Worm (Caenorhabditis elegans) whole organism, mixed stage, embryonic: ENCODE measurements around the gene pdf-2.

Experiments
- M03D4.4 ChIP-seq: sonication (generic microtip); optimal IDR thresholded peaks from 2 replicates; lab custom pipeline; 2017; ENCODE audit warnings: mild to moderate bottlenecking, missing genetic modification characterization, missing compliant biosample characterization
- ceh-83 ChIP-seq: fragments of 200-800 bp; sonication (Bioruptor generic); optimal IDR thresholded peaks from 2 replicates; lab custom pipeline; 2018; ENCODE audit warnings: mild to moderate bottlenecking, missing genetic modification characterization, missing compliant biosample characterization
- elt-3 ChIP-seq: fragments of 150-350 bp; optimal IDR thresholded peaks from 2 replicates; lab custom pipeline; 2014; ENCODE audit warnings: missing biosample characterization, missing genetic modification characterization
- ham-2 ChIP-seq: fragments of 200-800 bp; sonication (Bioruptor generic); optimal IDR thresholded peaks from 2 replicates; lab custom pipeline; 2018; ENCODE audit warnings: mild to moderate bottlenecking, missing genetic modification characterization, missing compliant biosample characterization
- nhr-237 ChIP-seq: fragments of 150-350 bp; optimal IDR thresholded peaks from 2 replicates; lab custom pipeline; 2014; ENCODE audit warnings: missing biosample characterization, missing genetic modification characterization
- nhr-28 ChIP-seq: fragments of 150-350 bp; optimal IDR thresholded peaks from 2 replicates; lab custom pipeline; 2014; ENCODE audit warnings: missing biosample characterization, missing genetic modification characterization
- pha-4 ChIP-seq: fragments of 150-350 bp; optimal IDR thresholded peaks from 2 replicates; lab custom pipeline; 2018; ENCODE audit warnings: missing biosample characterization, missing genetic modification reagents, missing genetic modification characterization
- sptf-1 ChIP-seq: sonication (generic microtip); optimal IDR thresholded peaks from 2 replicates; lab custom pipeline; 2017; ENCODE audit warnings: mild to moderate bottlenecking, missing genetic modification characterization, moderate library complexity, missing compliant biosample characterization
- unc-39 ChIP-seq: fragments of 150-350 bp; optimal IDR thresholded peaks from 2 replicates; lab custom pipeline; 2014; ENCODE audit warnings: missing biosample characterization, missing genetic modification characterization
- unc-62 ChIP-seq: fragments of 150-350 bp; optimal IDR thresholded peaks from 2 replicates; lab custom pipeline; 2014; ENCODE audit warnings: missing biosample characterization, missing genetic modification reagents, missing genetic modification characterization
- ztf-11 ChIP-seq: fragments of 150-350 bp; optimal IDR thresholded peaks from 2 replicates; lab custom pipeline; 2014; ENCODE audit warnings: missing biosample characterization, missing genetic modification characterization

ce11 chrX:2157855-2158254 is 5.3 kb upstream of the pdf-2 start:
- TF ChIP-seq ham-2 (GFP tag; lab: Kevin White, UChicago) (no peak), unc-39 (tag; lab: Kevin White, UChicago) (no peak), nhr-28 (tag; lab: Kevin White, UChicago) (no peak), pha-4 (no peak), elt-3 (tag; lab: Kevin White, UChicago) (no peak), nhr-237 (no peak), unc-62 (GFP tag; lab: Kevin White, UChicago) (no peak), M03D4.4 (tag; lab: Kevin White, UChicago) (no peak), ztf-11 (tag; lab: Kevin White, UChicago) (no peak), sptf-1 (tag; lab: Kevin White, UChicago) (no peak), ceh-83 (GFP tag; lab: Kevin White, UChicago) (no peak)
